Worm (Caenorhabditis elegans) whole organism, L3 larva: Measurements from ENCODE around the gene srg-42.

ENCODE experiments used
- R02D3.7 ChIP-seq: fragments of 150-350 bp; optimal IDR thresholded peaks from 2 replicates; lab custom pipeline; 2014; ENCODE audit warnings: missing biosample characterization, missing genetic modification characterization
- ZK546.5 ChIP-seq: sonication (generic microtip); optimal IDR thresholded peaks from 2 replicates; lab custom pipeline; 2017; ENCODE audit warnings: missing biosample characterization, missing genetic modification characterization
- aly-2 ChIP-seq: fragments of 150-350 bp; optimal IDR thresholded peaks from 2 replicates; lab custom pipeline; 2014; ENCODE audit warnings: missing biosample characterization, missing genetic modification characterization
- ama-1 ChIP-seq: fragments of 150-350 bp; optimal IDR thresholded peaks from 2 replicates; lab custom pipeline; 2018
- ceh-16 ChIP-seq: sonication (generic microtip); optimal IDR thresholded peaks from 2 replicates; lab custom pipeline; 2017; ENCODE audit warnings: missing biosample characterization, missing genetic modification characterization
- ceh-28 ChIP-seq: fragments of 150-350 bp; optimal IDR thresholded peaks from 2 replicates; lab custom pipeline; 2014; ENCODE audit warnings: missing biosample characterization, missing genetic modification reagents, missing genetic modification characterization
- ceh-82 ChIP-seq: fragments of 150-350 bp; optimal IDR thresholded peaks from 2 replicates; lab custom pipeline; 2014; ENCODE audit warnings: missing biosample characterization, missing genetic modification characterization
- daf-12 ChIP-seq: fragments of 150-350 bp; optimal IDR thresholded peaks from 2 replicates; lab custom pipeline; 2014; ENCODE audit warnings: missing biosample characterization, missing genetic modification reagents, missing genetic modification characterization
- egl-27 ChIP-seq: sonication (generic microtip); optimal IDR thresholded peaks from 4 replicates; lab custom pipeline; 2017; ENCODE audit warnings: missing biosample characterization, missing genetic modification reagents, missing genetic modification characterization
- egl-5 ChIP-seq: fragments of 150-350 bp; optimal IDR thresholded peaks from 2 replicates; lab custom pipeline; 2017; ENCODE audit warnings: missing biosample characterization, missing genetic modification reagents, missing genetic modification characterization, inconsistent platforms
- elt-1 ChIP-seq: fragments of 150-350 bp; optimal IDR thresholded peaks from 2 replicates; lab custom pipeline; 2014; ENCODE audit warnings: missing biosample characterization, missing genetic modification characterization
- elt-2 ChIP-seq: sonication (generic microtip); optimal IDR thresholded peaks from 2 replicates; lab custom pipeline; 2016; ENCODE audit warnings: missing genetic modification reagents, mild to moderate bottlenecking, missing genetic modification characterization, missing compliant biosample characterization
- elt-3 ChIP-seq, 3 experiments: fragments of 150-350 bp in 1 of 3; sonication (generic microtip) in 2 of 3; optimal IDR thresholded peaks; 2 replicates in 2 of 3; 4 replicates in 1 of 3; lab custom pipeline; 2014 to 2017; ENCODE audit warnings: missing biosample characterization in 3 of 3, missing genetic modification characterization in 3 of 3
- fkh-10 ChIP-seq: sonication (generic microtip); optimal IDR thresholded peaks from 2 replicates; lab custom pipeline; 2017; ENCODE audit warnings: missing biosample characterization, missing genetic modification reagents, missing genetic modification characterization
- fos-1 ChIP-seq: fragments of 150-350 bp; optimal IDR thresholded peaks from 2 replicates; lab custom pipeline; 2014; ENCODE audit warnings: missing biosample characterization, missing genetic modification characterization
- jun-1 ChIP-seq: fragments of 150-350 bp; optimal IDR thresholded peaks from 2 replicates; lab custom pipeline; 2014; ENCODE audit warnings: missing biosample characterization, missing genetic modification reagents, missing genetic modification characterization
- lin-15B ChIP-seq: fragments of 150-350 bp; optimal IDR thresholded peaks from 2 replicates; lab custom pipeline; 2014; ENCODE audit warnings: missing biosample characterization, missing genetic modification characterization
- lin-39 ChIP-seq: fragments of 150-350 bp; optimal IDR thresholded peaks from 2 replicates; lab custom pipeline; 2018; ENCODE audit warnings: missing biosample characterization, missing genetic modification reagents, missing genetic modification characterization
- lsy-12 ChIP-seq: sonication (generic microtip); optimal IDR thresholded peaks from 2 replicates; lab custom pipeline; 2016; ENCODE audit warnings: mild to moderate bottlenecking, missing genetic modification characterization, missing compliant biosample characterization
- mdl-1 ChIP-seq: fragments of 150-350 bp; optimal IDR thresholded peaks from 2 replicates; lab custom pipeline; 2014; ENCODE audit warnings: missing biosample characterization, missing genetic modification characterization
- mml-1 ChIP-seq: fragments of 150-350 bp; sonication (generic microtip); optimal IDR thresholded peaks from 3 replicates; lab custom pipeline; 2014; ENCODE audit warnings: missing biosample characterization, missing genetic modification characterization
- nfya-1 ChIP-seq: sonication (generic microtip); optimal IDR thresholded peaks from 2 replicates; lab custom pipeline; 2017; ENCODE audit warnings: missing genetic modification characterization, mild to moderate bottlenecking, missing compliant biosample characterization, antibody characterized with exemption, moderate library complexity; ENCODE audit not compliant: insufficient read depth
- nhr-11 ChIP-seq: fragments of 150-350 bp; optimal IDR thresholded peaks from 2 replicates; lab custom pipeline; 2014; ENCODE audit warnings: missing biosample characterization, missing genetic modification characterization
- nhr-23 ChIP-seq: fragments of 150-350 bp; optimal IDR thresholded peaks from 2 replicates; lab custom pipeline; 2014; ENCODE audit warnings: missing biosample characterization, missing genetic modification reagents, missing genetic modification characterization
- nhr-237 ChIP-seq: fragments of 150-350 bp; optimal IDR thresholded peaks from 2 replicates; lab custom pipeline; 2014; ENCODE audit warnings: missing biosample characterization, missing genetic modification characterization
- nhr-25 ChIP-seq: sonication (generic microtip); optimal IDR thresholded peaks from 2 replicates; lab custom pipeline; 2017; ENCODE audit warnings: missing biosample characterization, missing genetic modification characterization
- nhr-28 ChIP-seq: fragments of 150-350 bp; optimal IDR thresholded peaks from 2 replicates; lab custom pipeline; 2014; ENCODE audit warnings: missing biosample characterization, missing genetic modification characterization
- nhr-43 ChIP-seq: sonication (generic microtip); optimal IDR thresholded peaks from 2 replicates; lab custom pipeline; 2016; ENCODE audit warnings: mild to moderate bottlenecking, missing genetic modification characterization, missing compliant biosample characterization; ENCODE audit not compliant: poor library complexity, severe bottlenecking
- nhr-76 ChIP-seq: fragments of 150-350 bp; sonication (generic microtip); optimal IDR thresholded peaks from 5 replicates; lab custom pipeline; 2014; ENCODE audit warnings: missing biosample characterization, missing genetic modification characterization
- nhr-77 ChIP-seq: fragments of 150-350 bp; optimal IDR thresholded peaks from 2 replicates; lab custom pipeline; 2014; ENCODE audit warnings: missing biosample characterization, missing genetic modification characterization
- pha-4 ChIP-seq: fragments of 150-350 bp; optimal IDR thresholded peaks from 2 replicates; lab custom pipeline; 2014; ENCODE audit warnings: missing biosample characterization, missing genetic modification reagents, missing genetic modification characterization
- pqm-1 ChIP-seq: fragments of 150-350 bp; optimal IDR thresholded peaks from 2 replicates; lab custom pipeline; 2017; ENCODE audit warnings: missing biosample characterization, missing genetic modification characterization, inconsistent platforms
- sea-2 ChIP-seq: fragments of 150-350 bp; sonication (generic microtip); optimal IDR thresholded peaks from 4 replicates; lab custom pipeline; 2014; ENCODE audit warnings: missing biosample characterization, missing genetic modification reagents, missing genetic modification characterization
- tbx-2 ChIP-seq: sonication (generic microtip); optimal IDR thresholded peaks from 2 replicates; lab custom pipeline; 2016; ENCODE audit warnings: mild to moderate bottlenecking, missing genetic modification characterization, missing compliant biosample characterization
- zag-1 ChIP-seq: fragments of 150-350 bp; optimal IDR thresholded peaks from 2 replicates; lab custom pipeline; 2014; ENCODE audit warnings: missing biosample characterization, missing genetic modification characterization
- ztf-11 ChIP-seq: fragments of 150-350 bp; optimal IDR thresholded peaks from 2 replicates; lab custom pipeline; 2014; ENCODE audit warnings: missing biosample characterization, missing genetic modification characterization
- ztf-4 ChIP-seq: fragments of 150-350 bp; optimal IDR thresholded peaks from 2 replicates; lab custom pipeline; 2014; ENCODE audit warnings: missing biosample characterization, missing genetic modification characterization

srg-42 gene

ce11 chrV:11149405-11149804 lies 8.4 kb downstream of the srg-42 start, which contains the start of gene T19C4.1:
TSS of gene T19C4.1 (plus strand) at chrV:11149705.
- TF ChIP-seq fos-1, result no peak
- TF ChIP-seq zag-1 (tag; lab: Kevin White, UChicago), result no peak
- no peak for TF ChIP-seq ceh-16 (tag; lab: Kevin White, UChicago)
- no peak for TF ChIP-seq fkh-10 (GFP tag; lab: Kevin White, UChicago)
- no peak for TF ChIP-seq elt-3 (tag; optimal IDR thresholded peaks at IDR 0.05; lab: Kevin White, UChicago)
- no peak for TF ChIP-seq ceh-82
- no peak for TF ChIP-seq lin-39
- no peak for TF ChIP-seq nhr-76 (tag; lab: Kevin White, UChicago)
- TF ChIP-seq nhr-25, result no peak
- TF ChIP-seq mdl-1 (tag; lab: Kevin White, UChicago), result no peak
- TF ChIP-seq elt-1 (tag; lab: Kevin White, UChicago), result no peak
- TF ChIP-seq daf-12 (tag; lab: Kevin White, UChicago), result no peak

ce11 chrV:11148971-11149370 lies 8.9 kb downstream of the srg-42 start:
- TF ChIP-seq nhr-25 (peak; percentile 36), egl-27 (no peak), ztf-11 (no peak), mdl-1 (tag; lab: Kevin White, UChicago) (no peak), elt-3 (tag; optimal IDR thresholded peaks at IDR 0.05; lab: Kevin White, UChicago) (peak in 1 of 3 experiments; percentile 36)

ce11 chrV:11147780-11148144 lies 10.1 kb downstream of the srg-42 start:
- TF ChIP-seq fkh-10 (GFP tag; lab: Kevin White, UChicago) (no peak), ztf-4 (tag; lab: Kevin White, UChicago) (peak; percentile 55), pqm-1 (tag; lab: Kevin White, UChicago) (no peak), egl-5 (tag; lab: Kevin White, UChicago) (no peak), nhr-28 (tag; lab: Kevin White, UChicago) (no peak), ceh-28 (no peak), lin-15B (tag; lab: Kevin White, UChicago) (no peak), ZK546.5 (tag; lab: Kevin White, UChicago) (no peak), nhr-23 (tag; lab: Kevin White, UChicago) (peak; percentile 35), sea-2 (GFP tag; lab: Kevin White, UChicago) (no peak), nhr-77 (tag; lab: Kevin White, UChicago) (no peak), daf-12 (tag; lab: Kevin White, UChicago) (peak; percentile 1), elt-3 (tag; optimal IDR thresholded peaks at IDR 0.05; lab: Kevin White, UChicago) (peak in 1 of 3 experiments; percentile 6), nhr-43 (tag; lab: Kevin White, UChicago) (peak; percentile 76), ama-1 (lab: Kevin White, UChicago) (peak; percentile 84), zag-1 (tag; lab: Kevin White, UChicago) (no peak), R02D3.7 (tag; lab: Kevin White, UChicago) (no peak), elt-2 (tag; lab: Kevin White, UChicago) (no peak), nhr-237 (tag; lab: Kevin White, UChicago) (no peak), tbx-2 (peak; percentile 41), ceh-82 (no peak), mml-1 (no peak), nhr-76 (tag; lab: Kevin White, UChicago) (no peak), nhr-11 (tag; lab: Kevin White, UChicago) (no peak), lsy-12 (tag; lab: Kevin White, UChicago) (no peak), jun-1 (no peak), ceh-16 (tag; lab: Kevin White, UChicago) (no peak), pha-4 (tag; lab: Kevin White, UChicago) (no peak), nhr-25 (peak; percentile 57), lin-39 (no peak), egl-27 (no peak)

- TF ChIP-seq elt-3 (tag; optimal IDR thresholded peaks at IDR 0.05; lab: Kevin White, UChicago) (peak in 1 of 3 experiments; percentile 79), pqm-1 (tag; lab: Kevin White, UChicago) (no peak), aly-2 (tag; lab: Kevin White, UChicago) (no peak), elt-1 (tag; lab: Kevin White, UChicago) (peak; percentile 50), nfya-1 (peak; percentile 34), nhr-25 (peak; percentile 66), nhr-23 (tag; lab: Kevin White, UChicago) (peak; percentile 37), mml-1 (no peak), nhr-43 (tag; lab: Kevin White, UChicago) (peak; percentile 61), ama-1 (lab: Kevin White, UChicago) (peak; percentile 91), R02D3.7 (tag; lab: Kevin White, UChicago) (peak; percentile 8)
Measured at ce11 chrV:11146958-11147779, 10.7 kb downstream of the srg-42 start, which contains the start of the genes T19C4.24 and nlp-33. TSS of gene T19C4.24 (minus strand) at chrV:11147008. TSS of gene nlp-33 (plus strand) at chrV:11147346.
